Fruit fly (Drosophila melanogaster) whole organism, wandering third instar larva: ENCODE results near the gene CG10660.

Source experiments
- Abd-B ChIP-seq: fragments of >200 bp; optimal IDR thresholded peaks from 2 replicates; lab custom pipeline; 2017; ENCODE audit warnings: missing biosample characterization, missing genetic modification characterization
- CG32264 ChIP-seq: fragments of 200-800 bp; sonication (Bioruptor generic); optimal IDR thresholded peaks from 2 replicates; lab custom pipeline; 2016; ENCODE audit warnings: missing biosample characterization, missing genetic modification characterization
- CG9705 ChIP-seq: fragments of 200-800 bp; sonication (Bioruptor generic); optimal IDR thresholded peaks from 2 replicates; lab custom pipeline; 2018; ENCODE audit warnings: missing biosample characterization, mild to moderate bottlenecking, missing genetic modification characterization
- CrebA ChIP-seq: fragments of 200-800 bp; sonication (Bioruptor generic); optimal IDR thresholded peaks from 2 replicates; lab custom pipeline; 2016; ENCODE audit warnings: missing biosample characterization, mild to moderate bottlenecking, missing genetic modification characterization, borderline replicate concordance
- Dfd ChIP-seq: fragments of >200 bp; optimal IDR thresholded peaks from 2 replicates; lab custom pipeline; 2017; ENCODE audit warnings: missing biosample characterization, missing genetic modification characterization
- GATAd ChIP-seq: sonication (Bioruptor generic); optimal IDR thresholded peaks from 2 replicates; lab custom pipeline; 2016; ENCODE audit warnings: missing biosample characterization, missing genetic modification characterization
- HLH106 ChIP-seq: fragments of 200-800 bp; optimal IDR thresholded peaks from 3 replicates; lab custom pipeline; 2019; ENCODE audit warnings: missing biosample characterization, mild to moderate bottlenecking, missing genetic modification characterization, moderate library complexity
- Hnf4 ChIP-seq: fragments of 200-800 bp; sonication (Bioruptor generic); optimal IDR thresholded peaks from 2 replicates; lab custom pipeline; 2016; ENCODE audit warnings: missing biosample characterization, mild to moderate bottlenecking, missing genetic modification characterization
- Hr78 ChIP-seq: fragments of >200 bp; optimal IDR thresholded peaks from 2 replicates; lab custom pipeline; 2017; ENCODE audit warnings: missing biosample characterization, missing genetic modification characterization
- Hr83 ChIP-seq: fragments of 200-300 bp; sonication (Bioruptor generic); optimal IDR thresholded peaks from 2 replicates; lab custom pipeline; 2016; ENCODE audit warnings: missing biosample characterization, mild to moderate bottlenecking, missing genetic modification characterization, moderate library complexity; ENCODE audit not compliant: poor library complexity, severe bottlenecking
- Jra ChIP-seq: sonication (Bioruptor generic); optimal IDR thresholded peaks from 2 replicates; lab custom pipeline; 2016; ENCODE audit warnings: missing biosample characterization, missing genetic modification characterization
- Mio ChIP-seq: sonication (Bioruptor generic); optimal IDR thresholded peaks from 2 replicates; lab custom pipeline; 2016; ENCODE audit warnings: missing biosample characterization, missing genetic modification characterization
- Myc ChIP-seq: fragments of >200 bp; optimal IDR thresholded peaks from 2 replicates; lab custom pipeline; 2017
- N ChIP-seq: fragments of >200 bp; optimal IDR thresholded peaks from 2 replicates; lab custom pipeline; 2018; ENCODE audit warnings: missing biosample characterization, missing external identifiers, missing genetic modification characterization
- OdsH ChIP-seq: fragments of 200-800 bp; sonication (Bioruptor generic); optimal IDR thresholded peaks from 2 replicates; lab custom pipeline; 2016; ENCODE audit warnings: missing biosample characterization, mild to moderate bottlenecking, missing genetic modification characterization
- Rel ChIP-seq, 2 experiments: fragments of 200-800 bp; sonication (Bioruptor generic) in 1 of 2; optimal IDR thresholded peaks; 2 replicates in 1 of 2; 3 replicates in 1 of 2; lab custom pipeline; 2016 to 2019; ENCODE audit warnings: mild to moderate bottlenecking in 2 of 2, missing biosample characterization in 2 of 2, missing genetic modification characterization in 2 of 2, moderate library complexity in 1 of 2
- Sp1 ChIP-seq: fragments of 200-800 bp; sonication (Bioruptor generic); optimal IDR thresholded peaks from 3 replicates; lab custom pipeline; 2019; ENCODE audit warnings: missing biosample characterization, mild to moderate bottlenecking, missing genetic modification characterization, moderate library complexity
- br ChIP-seq: fragments of 200-800 bp; sonication (Bioruptor generic); optimal IDR thresholded peaks from 2 replicates; lab custom pipeline; 2016; ENCODE audit warnings: missing biosample characterization, missing genetic modification characterization
- dmrt93B ChIP-seq: fragments of 200-800 bp; sonication (Bioruptor generic); optimal IDR thresholded peaks from 2 replicates; lab custom pipeline; 2018; ENCODE audit warnings: missing biosample characterization, mild to moderate bottlenecking, missing genetic modification characterization
- dsf ChIP-seq: sonication (Bioruptor generic); optimal IDR thresholded peaks from 2 replicates; lab custom pipeline; 2016; ENCODE audit warnings: missing biosample characterization, missing genetic modification characterization, borderline replicate concordance
- ey ChIP-seq: fragments of 200-800 bp; sonication (Bioruptor generic); optimal IDR thresholded peaks from 2 replicates; lab custom pipeline; 2016; ENCODE audit warnings: missing biosample characterization, missing genetic modification characterization
- foxo ChIP-seq, 2 experiments: fragments of 200-800 bp; sonication (Bioruptor generic); optimal IDR thresholded peaks; 2 replicates in 1 of 2; 3 replicates in 1 of 2; lab custom pipeline; 2016 to 2017; ENCODE audit warnings: missing biosample characterization in 2 of 2, missing genetic modification characterization in 2 of 2
- fru ChIP-seq: fragments of 200-800 bp; sonication (Bioruptor generic); optimal IDR thresholded peaks from 3 replicates; lab custom pipeline; 2016; ENCODE audit warnings: missing biosample characterization, mild to moderate bottlenecking, missing genetic modification characterization
- h ChIP-seq: fragments of 200-800 bp; sonication (Bioruptor generic); optimal IDR thresholded peaks from 3 replicates; lab custom pipeline; 2016; ENCODE audit warnings: missing biosample characterization, mild to moderate bottlenecking, missing genetic modification characterization
- jim ChIP-seq: fragments of 175-275, 200-325 bp; sonication (Bioruptor generic); optimal IDR thresholded peaks from 2 replicates; lab custom pipeline; 2016; ENCODE audit warnings: missing biosample characterization, mild to moderate bottlenecking, missing genetic modification characterization
- psq ChIP-seq: fragments of 200-800 bp; sonication (Bioruptor generic); optimal IDR thresholded peaks from 3 replicates; lab custom pipeline; 2017; ENCODE audit warnings: missing biosample characterization, mild to moderate bottlenecking, missing genetic modification characterization, moderate library complexity
- rgr ChIP-seq: fragments of 200-800 bp; sonication (Bioruptor generic); optimal IDR thresholded peaks from 3 replicates; lab custom pipeline; 2016; ENCODE audit warnings: missing biosample characterization, mild to moderate bottlenecking, missing genetic modification characterization
- sage ChIP-seq: fragments of 200-800 bp; sonication (Bioruptor generic); optimal IDR thresholded peaks from 2 replicates; lab custom pipeline; 2016; ENCODE audit warnings: missing biosample characterization, mild to moderate bottlenecking, missing genetic modification characterization
- sv ChIP-seq: fragments of 200-800 bp; sonication (Bioruptor generic); optimal IDR thresholded peaks from 3 replicates; lab custom pipeline; 2016; ENCODE audit warnings: missing biosample characterization, missing genetic modification characterization
- woc ChIP-seq: sonication (Bioruptor generic); optimal IDR thresholded peaks from 2 replicates; lab custom pipeline; 2016; ENCODE audit warnings: missing biosample characterization, mild to moderate bottlenecking, missing genetic modification characterization

The CG10660 gene

DNA sequence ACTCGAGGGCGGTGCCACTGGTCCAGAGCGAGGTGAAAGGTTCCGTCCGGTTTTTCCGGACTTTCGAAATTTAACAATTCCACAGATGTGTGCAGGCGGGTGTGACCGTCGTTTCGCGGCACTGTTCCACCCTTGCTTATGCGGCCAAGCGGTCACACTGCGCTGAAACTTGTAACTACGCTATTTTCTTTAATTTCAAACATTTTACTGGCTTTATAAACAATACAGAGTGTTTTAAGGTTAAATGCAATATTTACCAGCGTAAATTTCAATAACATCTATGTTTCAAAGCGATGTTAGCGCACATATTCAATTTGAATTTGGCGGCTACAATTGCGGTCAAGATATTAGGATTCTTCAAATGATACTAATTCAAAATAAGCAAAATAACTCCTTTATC is 39.6 kb upstream of the CG10660 start, which contains the start of gene nst:
nst (minus strand) TSS at position 128 of the 400 bp plus-strand sequence.
- TF ChIP-seq Sp1 (GFP tag; lab: Kevin White, UChicago) (peak; percentile 21), h (GFP tag; lab: Kevin White, UChicago) (peak; percentile 11), OdsH (GFP tag; lab: Kevin White, UChicago) (no peak), Rel (GFP tag; optimal IDR thresholded peaks at IDR 0.05; lab: Kevin White, UChicago) (no peak), Rel (tag; optimal IDR thresholded peaks at IDR 0.05; lab: Kevin White, UChicago) (peak; percentile 63)

DNA sequence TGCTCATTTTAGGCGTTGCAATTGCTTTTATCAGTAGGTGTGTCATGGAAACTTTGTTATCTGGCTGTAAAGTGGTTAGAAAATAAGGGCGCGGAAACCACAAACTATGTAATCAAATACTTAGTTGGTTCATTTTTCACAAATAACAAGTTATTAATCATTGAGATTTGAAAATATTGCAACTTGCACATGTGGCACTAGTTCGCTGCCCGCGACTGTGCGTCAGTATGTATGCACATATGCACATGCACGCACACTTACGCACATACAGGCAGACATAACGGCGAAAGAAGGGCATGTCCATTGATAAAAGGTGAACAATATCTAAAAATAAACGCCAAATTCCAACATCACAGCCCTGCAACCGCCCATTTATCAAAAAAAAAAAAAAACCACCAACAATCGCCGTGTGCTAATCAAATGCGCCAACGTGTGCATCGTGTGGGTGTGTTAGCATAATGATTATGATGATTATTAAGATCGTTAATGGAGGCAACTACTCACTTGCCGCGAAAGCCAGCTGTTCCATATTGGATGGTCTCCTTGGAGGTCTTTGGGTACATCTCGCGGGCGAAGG is 39.0 kb upstream of the CG10660 start:
- TF ChIP-seq br (GFP tag; lab: Kevin White, UChicago): peak; percentile 61
- peak; percentile 68 for TF ChIP-seq Jra (GFP tag; lab: Kevin White, UChicago)
- TF ChIP-seq sv (GFP tag; lab: Kevin White, UChicago): no peak
- peak; percentile 54 for TF ChIP-seq ey (GFP tag; lab: Kevin White, UChicago)
- TF ChIP-seq N (GFP tag; lab: Kevin White, UChicago): no peak
- no peak for TF ChIP-seq CrebA
- no peak for TF ChIP-seq Mio
- no peak for TF ChIP-seq GATAd (GFP tag; lab: Kevin White, UChicago)
- TF ChIP-seq HLH106 (tag; lab: Kevin White, UChicago): peak; percentile 41
- TF ChIP-seq Hr78 (GFP tag; lab: Kevin White, UChicago): no peak
- peak; percentile 9 for TF ChIP-seq Hr83 (GFP tag; lab: Kevin White, UChicago)
- peak in 1 of 2 experiments; percentile 77 for TF ChIP-seq foxo (GFP tag; optimal IDR thresholded peaks at IDR 0.05; lab: Kevin White, UChicago)
- TF ChIP-seq Dfd (GFP tag; lab: Kevin White, UChicago): no peak
- peak; percentile 64 for TF ChIP-seq Hnf4 (GFP tag; lab: Kevin White, UChicago)
- TF ChIP-seq rgr (GFP tag; lab: Kevin White, UChicago): peak; percentile 63
- TF ChIP-seq h (GFP tag; lab: Kevin White, UChicago): peak; percentile 44
- TF ChIP-seq fru (GFP tag; lab: Kevin White, UChicago): peak; percentile 61
- TF ChIP-seq Abd-B (GFP tag; lab: Kevin White, UChicago): no peak
- no peak for TF ChIP-seq CG9705 (GFP tag; lab: Kevin White, UChicago)
- TF ChIP-seq Sp1 (GFP tag; lab: Kevin White, UChicago): peak; percentile 47
- TF ChIP-seq dmrt93B: no peak
- peak; percentile 27 for TF ChIP-seq CG32264 (GFP tag; lab: Kevin White, UChicago)
- TF ChIP-seq woc (GFP tag; lab: Kevin White, UChicago): peak; percentile 39
- peak; percentile 22 for TF ChIP-seq psq (GFP tag; lab: Kevin White, UChicago)
- peak; percentile 55 for TF ChIP-seq OdsH (GFP tag; lab: Kevin White, UChicago)
- TF ChIP-seq Myc (lab: Kevin White, UChicago): no peak

DNA sequence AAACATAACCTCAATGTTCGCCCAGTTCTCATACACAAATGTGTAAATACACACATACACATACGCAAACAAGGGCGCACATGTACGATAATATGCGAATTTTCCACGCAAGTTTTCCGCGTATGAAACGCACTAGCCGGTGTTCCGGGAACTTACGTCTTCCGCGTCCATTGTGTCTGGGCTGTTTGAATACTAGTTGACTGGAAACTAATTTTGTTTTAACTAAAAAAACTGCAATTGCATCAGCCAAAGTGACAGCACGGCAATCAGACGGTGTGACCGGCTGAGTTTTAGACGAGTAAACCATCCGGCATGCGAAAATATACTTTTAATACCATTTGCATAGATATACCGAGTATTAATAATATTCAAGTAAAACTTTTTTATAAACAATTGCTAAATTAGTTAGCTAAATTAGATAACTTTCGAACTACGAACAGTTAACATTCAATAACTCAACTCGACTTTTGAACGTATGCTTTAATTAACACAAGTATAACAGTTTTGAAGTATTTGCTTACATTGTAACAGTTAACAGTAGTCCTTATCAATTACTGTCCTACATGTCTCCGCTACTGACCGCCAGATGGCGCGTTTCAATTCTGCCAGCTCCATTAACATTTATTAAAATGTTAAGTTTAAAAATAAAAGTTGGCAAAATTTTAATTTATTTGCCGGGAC is 36.1 kb upstream of the CG10660 start, which contains the start of gene eIF2beta:
eIF2beta (minus strand) TSS at position 299 of the 681 bp plus-strand sequence.
- TF ChIP-seq jim (no peak), sv (GFP tag; lab: Kevin White, UChicago) (peak; percentile 34), Hnf4 (GFP tag; lab: Kevin White, UChicago) (peak; percentile 20), Rel (GFP tag; optimal IDR thresholded peaks at IDR 0.05; lab: Kevin White, UChicago) (no peak), Rel (tag; optimal IDR thresholded peaks at IDR 0.05; lab: Kevin White, UChicago) (no peak), Hr78 (GFP tag; lab: Kevin White, UChicago) (no peak), psq (GFP tag; lab: Kevin White, UChicago) (no peak), h (GFP tag; lab: Kevin White, UChicago) (peak; percentile 23), woc (GFP tag; lab: Kevin White, UChicago) (peak; percentile 27), Sp1 (GFP tag; lab: Kevin White, UChicago) (peak; percentile 4), OdsH (GFP tag; lab: Kevin White, UChicago) (no peak), fru (GFP tag; lab: Kevin White, UChicago) (peak; percentile 52), dsf (GFP tag; lab: Kevin White, UChicago) (no peak), Myc (lab: Kevin White, UChicago) (peak; percentile 1), sage (GFP tag; lab: Kevin White, UChicago) (peak; percentile 55), Dfd (GFP tag; lab: Kevin White, UChicago) (no peak)
